Fruit fly (Drosophila melanogaster) whole organism, larva: ENCODE results near the gene CG6659.

Source experiments
- noc ChIP-seq: fragments of 200-800 bp; sonication (Bioruptor generic); optimal IDR thresholded peaks from 3 replicates; lab custom pipeline; 2019; ENCODE audit warnings: missing biosample characterization, mild to moderate bottlenecking, missing genetic modification characterization, moderate library complexity

The CG6659 gene

DNA sequence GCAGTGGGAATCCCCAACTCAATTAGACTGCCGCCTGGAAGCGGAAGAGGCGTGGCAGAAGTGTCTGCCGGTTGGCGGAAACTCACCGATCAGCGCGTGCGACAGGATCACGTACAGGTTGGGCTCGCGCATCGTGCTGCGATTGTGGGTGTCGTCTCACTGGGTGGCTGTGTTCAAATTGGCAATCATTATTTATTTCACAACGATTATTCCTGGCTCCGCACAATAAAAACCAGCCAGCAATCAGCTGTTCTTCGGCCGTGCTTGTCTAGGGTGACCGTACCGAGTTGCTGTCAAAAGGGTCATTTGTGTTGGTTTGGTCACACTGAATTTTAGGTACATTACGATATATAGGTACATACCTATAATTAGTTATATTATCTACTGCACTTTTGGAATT lies at the start of gene CG6659:
Gene CG6659 (minus strand): TSS at position 275 of the 400 bp plus-strand sequence.
- no peak for TF ChIP-seq noc (tag; lab: Kevin White, UChicago)

DNA sequence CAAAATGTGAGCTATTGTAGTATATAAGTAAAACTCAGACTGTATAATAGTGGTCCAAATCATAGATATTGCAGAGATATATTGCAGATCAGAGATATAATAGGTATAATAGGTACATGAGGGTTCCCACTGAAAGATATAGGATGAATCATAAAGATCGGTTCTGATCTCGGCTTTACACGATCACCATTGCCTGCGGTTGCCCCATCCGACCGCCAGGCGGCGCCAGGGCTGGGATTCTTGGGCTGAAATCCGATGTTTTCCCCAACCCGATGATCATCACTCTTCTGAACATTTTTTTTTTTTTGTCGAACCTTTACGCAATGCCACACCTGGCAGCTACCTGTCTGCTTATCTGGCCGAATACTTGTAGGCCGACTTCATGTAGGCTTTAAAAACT lies 46.8 kb upstream of the CG6659 start:
- TF ChIP-seq noc (tag; lab: Kevin White, UChicago): no peak

- no peak for TF ChIP-seq noc (tag; lab: Kevin White, UChicago)
Measured at dm6 chrX:18702245-18702644, 45.2 kb upstream of the CG6659 start.

DNA sequence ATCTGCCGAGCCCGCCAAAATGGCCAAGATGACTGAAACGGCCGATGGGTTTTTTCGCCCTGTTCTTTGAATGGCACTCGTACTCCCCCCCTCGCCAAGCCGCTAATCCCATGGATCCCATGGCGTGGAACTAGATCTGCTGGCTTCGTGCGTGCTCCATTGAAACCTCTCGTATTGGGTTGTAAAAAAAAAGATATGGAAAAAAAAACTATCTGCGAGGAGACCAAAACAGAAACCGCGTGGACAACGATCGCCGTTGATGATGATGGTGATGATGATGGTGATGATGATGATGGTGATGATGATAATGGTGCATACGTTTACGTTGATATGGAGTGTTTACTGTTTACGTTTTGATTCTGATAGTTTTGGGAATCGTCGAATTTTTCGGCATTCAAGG lies 44.7 kb upstream of the CG6659 start:
- no peak for TF ChIP-seq noc (tag; lab: Kevin White, UChicago)

- no peak for TF ChIP-seq noc (tag; lab: Kevin White, UChicago)
Measured at dm6 chrX:18700586-18700985, 43.5 kb upstream of the CG6659 start.

DNA sequence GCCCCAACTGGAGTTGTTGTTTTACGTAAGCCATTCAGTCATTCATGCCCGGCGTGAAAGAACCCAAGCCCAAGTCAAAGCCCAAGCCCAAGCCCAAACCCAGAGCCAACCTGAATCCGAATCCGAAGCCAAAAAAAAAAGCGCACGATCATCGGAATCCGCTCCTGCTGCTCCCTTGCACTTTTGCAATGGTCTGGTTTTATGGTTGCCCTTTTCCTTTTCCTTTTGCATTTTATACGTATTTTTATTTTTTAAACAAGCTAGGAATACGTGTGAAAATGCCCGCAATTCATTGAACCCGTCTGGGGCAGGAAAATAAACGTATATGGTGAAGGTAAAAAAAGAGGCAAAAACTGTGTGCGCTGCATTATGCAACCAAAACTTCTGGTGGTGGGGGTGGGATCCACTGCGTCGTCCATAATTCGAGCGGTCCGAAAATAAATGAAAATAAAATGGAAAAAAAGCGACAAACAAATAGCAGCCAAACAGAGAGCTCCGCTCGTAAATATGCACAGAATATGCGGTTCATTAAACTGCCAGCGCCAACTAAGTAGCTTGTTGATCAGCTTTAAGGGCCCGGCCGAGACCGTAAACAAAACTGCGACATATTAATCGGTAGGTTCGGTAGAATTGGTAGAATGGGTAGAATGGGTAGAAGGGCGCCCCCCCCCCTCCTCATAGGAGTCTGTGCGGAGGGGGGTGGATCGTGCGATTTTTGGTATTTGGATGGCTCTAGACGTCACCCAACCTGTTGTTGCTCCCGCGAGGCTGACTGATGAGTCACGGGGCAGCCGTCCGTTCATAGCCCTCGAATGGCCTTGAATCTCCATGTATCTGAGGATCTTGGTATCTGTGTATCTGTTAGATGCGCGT lies 42.4 kb upstream of the CG6659 start:
- TF ChIP-seq noc (tag; lab: Kevin White, UChicago): no peak

DNA sequence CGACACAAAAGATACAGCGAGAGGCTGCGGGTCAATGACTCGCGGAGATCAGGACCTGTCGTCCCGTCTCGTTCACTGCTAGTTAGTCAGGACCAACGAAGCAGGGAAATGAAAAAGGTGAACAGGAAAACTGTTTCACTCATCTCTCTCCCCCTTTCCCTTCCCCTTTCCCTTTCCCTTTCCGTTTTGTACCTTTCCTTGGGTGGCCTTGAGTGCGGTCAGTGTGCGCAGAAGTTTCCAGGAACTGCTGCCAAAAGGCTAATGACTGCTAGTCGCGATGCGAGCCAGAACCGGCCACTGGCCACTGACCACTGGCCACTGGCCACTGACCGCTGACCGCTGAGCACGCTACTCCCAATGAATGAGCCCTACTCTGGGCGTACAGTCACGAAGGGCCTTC lies 38.5 kb upstream of the CG6659 start:
- TF ChIP-seq noc (tag; lab: Kevin White, UChicago): no peak

- TF ChIP-seq noc (tag; lab: Kevin White, UChicago): no peak
Measured at dm6 chrX:18692948-18693502, 35.9 kb upstream of the CG6659 start, which contains the start of gene Cyp18a1. Cyp18a1 (minus strand) TSS chrX:18693042.

dm6 chrX:18685726-18686125 lies 28.6 kb upstream of the CG6659 start, which contains the start of gene phtm:
phtm (plus strand) TSS chrX:18685766.
- TF ChIP-seq noc (tag; lab: Kevin White, UChicago): no peak

- TF ChIP-seq noc (tag; lab: Kevin White, UChicago): no peak
Measured at dm6 chrX:18684928-18685327, 27.8 kb upstream of the CG6659 start.

- no peak for TF ChIP-seq noc (tag; lab: Kevin White, UChicago)
Measured at dm6 chrX:18684504-18684903, 27.4 kb upstream of the CG6659 start.

- TF ChIP-seq noc (tag; lab: Kevin White, UChicago): no peak
Measured at dm6 chrX:18682815-18683214, 25.7 kb upstream of the CG6659 start.

dm6 chrX:18681410-18681809 lies 24.3 kb upstream of the CG6659 start:
- TF ChIP-seq noc (tag; lab: Kevin White, UChicago): no peak

DNA sequence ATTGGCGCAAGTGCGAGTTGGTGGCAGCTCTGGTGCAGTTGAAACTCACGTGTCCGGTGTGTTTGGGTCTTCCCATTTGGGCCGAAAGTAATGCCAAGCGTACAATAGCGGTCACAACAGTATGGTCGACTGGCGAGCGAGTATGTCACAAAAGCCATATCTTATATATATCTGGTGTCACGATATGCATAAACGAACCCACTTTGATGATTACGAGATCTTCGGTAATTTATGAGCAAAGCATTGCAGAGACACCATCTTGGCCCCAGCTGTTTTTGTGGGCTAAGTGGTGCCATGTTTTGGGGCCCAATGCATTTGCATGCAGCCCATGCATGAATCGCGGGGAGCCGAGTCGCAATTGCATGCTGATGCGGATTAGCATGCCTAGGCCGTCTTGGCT lies 21.8 kb upstream of the CG6659 start:
- TF ChIP-seq noc (tag; lab: Kevin White, UChicago): no peak

- TF ChIP-seq noc (tag; lab: Kevin White, UChicago): no peak
Measured at dm6 chrX:18676756-18677155, 19.7 kb upstream of the CG6659 start.

DNA sequence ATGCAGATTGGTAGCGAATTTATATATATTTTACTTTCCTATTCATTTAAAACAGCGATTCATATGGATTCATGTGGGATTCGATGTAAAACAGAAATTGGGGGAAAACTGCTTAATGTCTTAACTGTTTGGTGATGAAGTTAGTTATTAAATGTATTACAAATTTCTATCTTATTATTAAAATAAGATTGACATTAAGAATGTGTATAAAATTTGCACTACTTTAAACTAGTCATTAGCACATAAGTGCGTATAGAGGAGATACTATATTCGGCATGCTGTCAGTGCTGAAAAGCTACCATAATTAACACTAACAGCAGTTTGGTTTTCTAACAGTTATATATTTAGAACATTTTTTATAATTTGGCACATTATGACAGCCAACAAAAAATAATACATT lies 18.6 kb upstream of the CG6659 start:
- TF ChIP-seq noc (tag; lab: Kevin White, UChicago): no peak

DNA sequence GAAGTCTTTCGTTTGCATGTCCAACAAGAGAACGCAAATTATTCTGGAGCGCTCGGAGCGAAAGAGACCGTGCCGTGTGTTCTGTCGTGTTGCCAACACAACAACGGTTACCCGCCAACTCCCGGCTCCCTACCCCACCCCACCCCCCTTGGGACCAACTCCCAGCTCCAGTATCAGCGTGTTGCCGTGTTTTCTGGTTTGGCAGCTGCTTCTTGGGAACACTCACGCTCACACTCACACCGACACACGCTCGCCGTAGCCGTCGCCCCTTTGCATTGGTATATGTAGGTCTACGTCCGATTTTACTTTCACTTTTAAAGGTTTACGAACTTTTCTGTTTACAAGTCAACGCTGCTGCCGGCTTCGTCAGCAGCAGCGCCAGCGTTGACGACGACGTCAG lies 18.2 kb upstream of the CG6659 start:
- TF ChIP-seq noc (tag; lab: Kevin White, UChicago): no peak
